Fruit fly (Drosophila melanogaster): ENCODE data around the gene NimC4.

NimC4 gene

DNA sequence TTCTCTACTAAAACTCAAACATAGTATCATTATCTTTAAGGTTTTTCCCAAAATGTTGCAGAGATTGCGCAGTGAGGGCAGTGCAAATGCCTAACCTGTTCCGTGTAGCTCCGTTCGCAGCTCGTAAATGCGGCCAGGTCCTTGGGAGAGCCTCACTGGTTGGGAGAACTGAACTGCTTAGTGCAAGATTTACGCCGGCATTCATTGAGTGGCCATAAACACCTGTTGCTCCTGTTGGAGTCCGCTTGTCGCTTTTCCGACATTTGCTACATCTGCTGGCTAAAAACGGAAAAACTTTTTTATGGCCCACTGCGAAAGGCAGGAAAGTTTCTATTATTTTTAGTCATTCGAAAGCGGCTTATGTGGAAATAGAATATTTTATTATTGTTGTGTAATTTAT, 45.5 kb upstream of the NimC4 start:
- TF ChIP-seq fd64A (GFP tag; optimal IDR thresholded peaks at IDR 0.05) = no peak
- TF ChIP-seq scrt (GFP tag; optimal IDR thresholded peaks at IDR 0.05) = peak; percentile 53
- no peak for TF ChIP-seq Scr (GFP tag; IDR thresholded peaks at IDR 0.05; ENCODE audit: partially characterized antibody)
- peak; percentile 77 for TF ChIP-seq CG11504 (tag; optimal IDR thresholded peaks at IDR 0.05)
- 0 out of 4 replicates have a peak, but pooled peaks have one; percentile 13 for TF ChIP-seq chinmo (GFP tag; IDR thresholded peaks at IDR 0.05; ENCODE audit: partially characterized antibody)

DNA sequence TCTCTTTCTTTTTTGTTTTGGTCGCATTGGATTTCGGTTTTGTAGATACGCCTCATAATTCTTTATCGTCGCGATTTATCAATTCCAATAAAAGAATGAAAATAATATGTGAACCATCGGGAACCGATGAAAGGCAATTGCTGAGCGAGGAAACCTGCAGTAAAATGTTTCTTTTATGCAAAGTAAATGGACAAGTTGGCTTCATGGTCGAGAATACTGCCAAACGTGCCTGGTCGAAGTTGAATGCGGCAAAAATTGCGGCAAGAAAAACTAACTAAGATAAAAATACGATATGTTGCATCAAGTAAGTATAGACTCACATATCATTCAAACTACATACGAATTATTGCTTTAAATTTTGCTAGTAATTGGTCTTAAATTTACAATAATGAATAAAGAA, 39.6 kb upstream of the NimC4 start, which contains the start of gene CG42692:
Gene CG42692 (plus strand): TSS at position 301 of the 400 bp plus-strand sequence.
- TF ChIP-seq sens (GFP tag) (peak; percentile 7), CG34224 (GFP tag; IDR thresholded peaks at IDR 0.05; ENCODE audit: partially characterized antibody) (no peak), Dfd (GFP tag; optimal IDR thresholded peaks at IDR 0.05) (no peak), pan (optimal IDR thresholded peaks at IDR 0.05) (no peak), pan (GFP tag; optimal IDR thresholded peaks at IDR 0.05 in 1 of 2, IDR thresholded peaks at IDR 0.05 in 1 of 2) (no peak), lab (GFP tag; optimal IDR thresholded peaks at IDR 0.05) (no peak), Ets65A (GFP tag) (peak; percentile 10), p53 (GFP tag; optimal IDR thresholded peaks at IDR 0.05) (no peak), CG7839 (tag; optimal IDR thresholded peaks at IDR 0.05) (no peak)

DNA sequence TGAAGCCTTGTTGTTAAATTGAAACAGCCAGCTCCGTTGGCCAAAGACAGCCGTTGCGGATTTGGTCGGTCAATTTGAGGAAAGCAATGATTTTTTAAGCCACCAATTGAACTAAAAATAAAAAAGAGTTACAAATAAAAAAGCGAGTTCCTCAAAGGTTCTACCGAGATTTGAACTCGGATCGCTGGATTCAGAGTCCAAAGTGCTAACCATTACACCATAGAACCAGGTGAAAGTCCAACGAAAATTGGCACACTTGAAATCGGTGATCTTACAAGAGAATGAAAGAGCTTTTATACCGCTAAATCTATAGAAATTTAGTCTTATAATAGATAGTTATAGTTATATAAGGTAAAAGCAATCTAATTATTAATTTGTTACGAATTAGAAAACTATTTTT, 37.0 kb upstream of the NimC4 start:
- peak; percentile 87 for TF ChIP-seq Bdp1 (GFP tag; optimal IDR thresholded peaks at IDR 0.05)
- no peak for TF ChIP-seq Spps (tag; optimal IDR thresholded peaks at IDR 0.05)
- no peak for TF ChIP-seq sr (GFP tag; IDR thresholded peaks at IDR 0.05)
- peak; percentile 32; the same call in 1 of the 3 replicates for TF ChIP-seq CG16813 (GFP tag; IDR thresholded peaks at IDR 0.05; ENCODE audit: partially characterized antibody)
- no peak for TF ChIP-seq tna (GFP tag; IDR thresholded peaks at IDR 0.05; ENCODE audit: partially characterized antibody)
- no peak for TF ChIP-seq CG1603 (tag; optimal IDR thresholded peaks at IDR 0.05)
- no peak for TF ChIP-seq schlank (tag; optimal IDR thresholded peaks at IDR 0.05)
- no peak for TF ChIP-seq CG11398 (GFP tag; optimal IDR thresholded peaks at IDR 0.05)
- no peak for TF ChIP-seq sna (GFP tag; IDR thresholded peaks at IDR 0.05; ENCODE audit: partially characterized antibody)

DNA sequence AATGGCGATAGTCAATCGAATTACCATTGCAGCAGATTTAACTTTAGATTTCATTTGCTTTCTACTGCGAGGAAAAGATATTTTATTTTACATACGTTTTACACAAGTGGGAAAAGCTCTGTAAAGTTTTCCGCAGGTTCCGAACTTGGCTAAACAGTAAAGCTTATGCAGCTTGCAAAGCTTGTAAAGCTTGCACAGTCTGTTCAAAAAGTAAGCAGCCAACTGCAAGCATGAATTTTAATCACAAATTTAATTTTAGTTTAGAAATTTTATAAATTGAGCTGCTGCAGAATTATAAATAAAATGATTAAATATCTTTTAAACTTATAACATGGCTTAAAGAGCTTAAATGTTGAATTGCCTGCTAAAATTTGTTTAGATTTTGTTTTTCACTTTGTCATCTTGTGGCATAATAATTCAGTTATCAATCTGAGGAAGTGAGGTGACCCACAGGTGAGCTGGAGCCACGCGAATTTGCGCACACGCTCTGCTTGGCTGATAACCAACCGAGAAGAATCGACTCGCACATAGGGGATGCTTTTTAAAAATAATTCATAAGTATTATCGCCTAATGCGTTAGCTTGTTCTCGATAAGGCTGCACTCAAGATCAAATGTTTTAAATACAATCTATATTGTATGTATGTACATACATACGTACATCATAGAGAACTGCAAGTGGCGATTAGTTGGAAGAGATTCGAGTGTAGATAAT, 35.6 kb upstream of the NimC4 start:
- TF ChIP-seq Oli (tag; optimal IDR thresholded peaks at IDR 0.05) (peak; percentile 15), dpn (GFP tag; optimal IDR thresholded peaks at IDR 0.05) (peak; percentile 5 to 15), Fer3 (tag; optimal IDR thresholded peaks at IDR 0.05) (peak; percentile 30), Med (GFP tag) (peak; percentile 88), CG4424 (GFP tag; optimal IDR thresholded peaks at IDR 0.05) (peak; percentile 40), CG18476 (GFP tag; optimal IDR thresholded peaks at IDR 0.05) (no peak), CG14441 (GFP tag; IDR thresholded peaks at IDR 0.05) (no peak), CG11398 (GFP tag; optimal IDR thresholded peaks at IDR 0.05) (no peak), Awh (GFP tag; IDR thresholded peaks at IDR 0.05) (0 out of 2 replicates have a peak, but pooled peaks have one; percentile 22), Max (GFP tag; optimal IDR thresholded peaks at IDR 0.05) (peak; percentile 10), CG6689 (GFP tag; IDR thresholded peaks at IDR 0.05) (peak; percentile 39; the same call in 1 of the 2 replicates), CG9437 (GFP tag; optimal IDR thresholded peaks at IDR 0.05) (no peak), CG18619 (GFP tag; optimal IDR thresholded peaks at IDR 0.05) (peak; percentile 23), CG14050 (GFP tag; IDR thresholded peaks at IDR 0.05) (peak; percentile 25; the same call in 1 of the 3 replicates), CG2120 (GFP tag; optimal IDR thresholded peaks at IDR 0.05) (peak; percentile 37), PHDP (tag; optimal IDR thresholded peaks at IDR 0.05) (peak; percentile 56), CG15479 (GFP tag; optimal IDR thresholded peaks at IDR 0.05) (no peak), dmrt99B (tag; optimal IDR thresholded peaks at IDR 0.05) (peak; percentile 49), Eip74EF (GFP tag; optimal IDR thresholded peaks at IDR 0.05) (no peak), tna (GFP tag; IDR thresholded peaks at IDR 0.05; ENCODE audit: partially characterized antibody) (no peak), CG16863 (GFP tag; optimal IDR thresholded peaks at IDR 0.05) (no peak), CG12769 (tag; optimal IDR thresholded peaks at IDR 0.05) (no peak), Oaz (GFP tag; IDR thresholded peaks at IDR 0.05) (0 out of 2 replicates have a peak, but pooled peaks have one; percentile 10)
